Fruit fly (Drosophila melanogaster) whole organism, embryonic: ENCODE data around the gene CG12995.

Experiments
- ATbp ChIP-seq: fragments of 200-800 bp; sonication (Bioruptor generic); optimal IDR thresholded peaks from 2 replicates; lab custom pipeline; 2017; ENCODE audit warnings: missing biosample characterization, mild to moderate bottlenecking, missing genetic modification characterization, missing genetic modification reagents
- B-H1 ChIP-seq: fragments of 200-800 bp; sonication (Bioruptor generic); IDR thresholded peaks from 3 replicates; pipeline ENCODE4 v1.3.6; 2022; ENCODE audit warnings: missing biosample characterization, missing genetic modification characterization
- CG10209 ChIP-seq: fragments of 200-800 bp; sonication (Bioruptor generic); optimal IDR thresholded peaks from 3 replicates; lab custom pipeline; 2017; ENCODE audit warnings: missing biosample characterization, mild to moderate bottlenecking, missing genetic modification characterization, missing genetic modification reagents
- CG12769 ChIP-seq: fragments of 200-800 bp; sonication (Bioruptor generic); optimal IDR thresholded peaks from 2 replicates; lab custom pipeline; 2019; ENCODE audit warnings: missing biosample characterization, mild to moderate bottlenecking, missing genetic modification characterization, moderate library complexity
- CG13894 ChIP-seq: fragments of 200-800 bp; sonication (Bioruptor generic); optimal IDR thresholded peaks from 3 replicates; lab custom pipeline; 2018; ENCODE audit warnings: missing biosample characterization, mild to moderate bottlenecking, missing genetic modification characterization, moderate library complexity
- CG14014 ChIP-seq: fragments of 200-800 bp; sonication (Bioruptor generic); IDR thresholded peaks from 2 replicates; pipeline ENCODE4 v1.3.6; 2022; ENCODE audit warnings: missing biosample characterization, missing genetic modification characterization
- CG14050 ChIP-seq: fragments of 200-800 bp; sonication (Bioruptor generic); IDR thresholded peaks from 3 replicates; pipeline ENCODE4 v1.3.6; 2022; ENCODE audit warnings: missing biosample characterization, missing genetic modification characterization
- CG15073 ChIP-seq: fragments of 200-800 bp; sonication (Bioruptor generic); optimal IDR thresholded peaks from 2 replicates; lab custom pipeline; 2016; ENCODE audit warnings: missing biosample characterization, missing genetic modification characterization
- CG1529 ChIP-seq: fragments of 200-800 bp; sonication (Bioruptor generic); optimal IDR thresholded peaks from 3 replicates; lab custom pipeline; 2018; ENCODE audit warnings: missing biosample characterization, missing genetic modification characterization
- CG15514 ChIP-seq: fragments of 200-800 bp; sonication (Bioruptor generic); optimal IDR thresholded peaks from 3 replicates; lab custom pipeline; 2017; ENCODE audit warnings: missing biosample characterization, missing genetic modification characterization, mild to moderate bottlenecking, moderate library complexity, missing genetic modification reagents
- CG2199 ChIP-seq: fragments of 200-800 bp; sonication (Bioruptor generic); IDR thresholded peaks from 3 replicates; pipeline ENCODE4 v1.3.6; 2022; ENCODE audit warnings: missing biosample characterization, missing genetic modification characterization
- CG31365 ChIP-seq: fragments of 200-800 bp; sonication (Bioruptor generic); optimal IDR thresholded peaks from 2 replicates; lab custom pipeline; 2018; ENCODE audit warnings: missing biosample characterization, mild to moderate bottlenecking, missing genetic modification characterization
- CG3995 ChIP-seq: fragments of 200-800 bp; sonication (Bioruptor generic); optimal IDR thresholded peaks from 3 replicates; lab custom pipeline; 2016; ENCODE audit warnings: missing biosample characterization, missing genetic modification characterization
- CG4282 ChIP-seq: fragments of 200-800 bp; sonication (Bioruptor generic); optimal IDR thresholded peaks from 2 replicates; lab custom pipeline; 2016; ENCODE audit warnings: missing biosample characterization, missing genetic modification characterization
- CG4328 ChIP-seq: fragments of 200-800 bp; sonication (Bioruptor generic); optimal IDR thresholded peaks from 3 replicates; lab custom pipeline; 2017; ENCODE audit warnings: missing biosample characterization, missing genetic modification reagents, missing genetic modification characterization
- CG4404 ChIP-seq: fragments of 200-800 bp; sonication (Bioruptor generic); IDR thresholded peaks from 2 replicates; pipeline ENCODE4 v1.3.6; 2022; ENCODE audit warnings: missing biosample characterization, missing genetic modification characterization
- CG4424 ChIP-seq: fragments of 200-800 bp; sonication (Bioruptor generic); optimal IDR thresholded peaks from 3 replicates; lab custom pipeline; 2016; ENCODE audit warnings: missing biosample characterization, missing genetic modification characterization
- CG6254 ChIP-seq: fragments of 200-800 bp; sonication (Bioruptor generic); optimal IDR thresholded peaks from 3 replicates; lab custom pipeline; 2017; ENCODE audit warnings: mild to moderate bottlenecking, missing biosample characterization, missing genetic modification reagents, missing genetic modification characterization
- CG7271 ChIP-seq: fragments of 200-800 bp; sonication (Bioruptor generic); optimal IDR thresholded peaks from 2 replicates; lab custom pipeline; 2018; ENCODE audit warnings: missing biosample characterization, mild to moderate bottlenecking, missing genetic modification characterization, moderate library complexity
- CG7372 ChIP-seq: fragments of 200-800 bp; sonication (Bioruptor generic); IDR thresholded peaks from 2 replicates; pipeline ENCODE4 v1.3.6; 2022; ENCODE audit warnings: missing biosample characterization, missing genetic modification characterization
- CG7987 ChIP-seq: fragments of 200-800 bp; sonication (Bioruptor generic); optimal IDR thresholded peaks from 2 replicates; lab custom pipeline; 2018; ENCODE audit warnings: missing biosample characterization, mild to moderate bottlenecking, missing genetic modification characterization, moderate library complexity
- CG8290 ChIP-seq, 3 experiments: fragments of 200-800 bp; sonication (Bioruptor generic); optimal IDR thresholded peaks; 2 replicates each; lab custom pipeline; 2016 to 2019; ENCODE audit warnings: missing biosample characterization in 3 of 3, missing genetic modification characterization in 3 of 3, mild to moderate bottlenecking in 2 of 3, moderate library complexity in 1 of 3
- CG9797 ChIP-seq: fragments of 200-800 bp; sonication (Bioruptor generic); optimal IDR thresholded peaks from 3 replicates; lab custom pipeline; 2018; ENCODE audit warnings: missing biosample characterization, mild to moderate bottlenecking, missing genetic modification characterization
- CG9817 ChIP-seq: fragments of 200-800 bp; sonication (Bioruptor generic); optimal IDR thresholded peaks from 2 replicates; lab custom pipeline; 2018; ENCODE audit warnings: missing biosample characterization, mild to moderate bottlenecking, missing genetic modification characterization, moderate library complexity
- Ets97D ChIP-seq: fragments of 200-800 bp; sonication (Bioruptor generic); optimal IDR thresholded peaks from 3 replicates; lab custom pipeline; 2016; ENCODE audit warnings: missing biosample characterization, missing genetic modification characterization
- NFAT ChIP-seq: fragments of 200-800 bp; sonication (Bioruptor generic); IDR thresholded peaks from 2 replicates; pipeline ENCODE4 v1.3.6; 2022; ENCODE audit warnings: missing biosample characterization, missing genetic modification characterization
- NK7.1 ChIP-seq: fragments of 200-800 bp; sonication (Bioruptor generic); optimal IDR thresholded peaks from 3 replicates; lab custom pipeline; 2016; ENCODE audit warnings: missing biosample characterization, missing genetic modification characterization
- Poxn ChIP-seq: fragments of 200-800 bp; sonication (Bioruptor generic); IDR thresholded peaks from 2 replicates; pipeline ENCODE4 v1.3.6; 2022; ENCODE audit warnings: missing biosample characterization, missing genetic modification characterization
- Tbp ChIP-seq: fragments of >200 bp; optimal IDR thresholded peaks from 2 replicates; lab custom pipeline; 2018; ENCODE audit warnings: missing biosample characterization, missing genetic modification characterization
- al ChIP-seq: fragments of 200-800 bp; sonication (Bioruptor generic); IDR thresholded peaks from 2 replicates; pipeline ENCODE4 v1.3.6; 2022; ENCODE audit warnings: missing biosample characterization, missing genetic modification characterization
- ato ChIP-seq: fragments of 200-800 bp; sonication (Bioruptor generic); IDR thresholded peaks from 2 replicates; pipeline ENCODE4 v1.3.6; 2022; ENCODE audit warnings: missing biosample characterization, missing genetic modification characterization; ENCODE audit not compliant: partially characterized antibody
- bowl ChIP-seq: fragments of 200-800 bp; sonication (Bioruptor generic); IDR thresholded peaks from 2 replicates; pipeline ENCODE4 v1.3.6; 2022; ENCODE audit warnings: missing biosample characterization, missing genetic modification characterization
- cg ChIP-seq: fragments of 200-800 bp; sonication (Bioruptor generic); optimal IDR thresholded peaks from 3 replicates; lab custom pipeline; 2019; ENCODE audit warnings: missing biosample characterization, mild to moderate bottlenecking, missing genetic modification characterization, moderate library complexity
- croc ChIP-seq: fragments of 200-800 bp; sonication (Bioruptor generic); conservative IDR thresholded peaks from 3 replicates; pipeline ENCODE4 v1.3.6; 2022; ENCODE audit warnings: missing biosample characterization, missing genetic modification characterization
- danr ChIP-seq: fragments of 200-800 bp; sonication (Bioruptor generic); IDR thresholded peaks from 2 replicates; pipeline ENCODE4 v1.3.6; 2022; ENCODE audit warnings: missing biosample characterization, missing genetic modification characterization
- dati ChIP-seq: fragments of 200-800 bp; sonication (Bioruptor generic); IDR thresholded peaks from 2 replicates; pipeline ENCODE4 v1.3.6; 2022; ENCODE audit warnings: missing biosample characterization, missing genetic modification characterization
- dm ChIP-seq: fragments of 200-800 bp; sonication (Bioruptor generic); optimal IDR thresholded peaks from 3 replicates; lab custom pipeline; 2016; ENCODE audit warnings: missing biosample characterization, missing genetic modification characterization
- dmrt99B ChIP-seq: fragments of 200-800 bp; sonication (Bioruptor generic); optimal IDR thresholded peaks from 2 replicates; lab custom pipeline; 2018; ENCODE audit warnings: missing biosample characterization, mild to moderate bottlenecking, missing genetic modification characterization, moderate library complexity
- ems ChIP-seq: fragments of 200-800 bp; sonication (Bioruptor generic); optimal IDR thresholded peaks from 3 replicates; lab custom pipeline; 2016; ENCODE audit warnings: missing biosample characterization, missing genetic modification characterization
- gcm ChIP-seq: fragments of 200-800 bp; sonication (Bioruptor generic); optimal IDR thresholded peaks from 2 replicates; lab custom pipeline; 2019; ENCODE audit warnings: missing biosample characterization, mild to moderate bottlenecking, missing genetic modification characterization, moderate library complexity
- gfzf ChIP-seq: fragments of 200-800 bp; sonication (Bioruptor generic); optimal IDR thresholded peaks from 2 replicates; lab custom pipeline; 2016; ENCODE audit warnings: missing biosample characterization, mild to moderate bottlenecking, missing genetic modification characterization, moderate library complexity
- gro ChIP-seq: fragments of 200-800 bp; sonication (Bioruptor generic); optimal IDR thresholded peaks from 2 replicates; lab custom pipeline; 2016; ENCODE audit warnings: missing biosample characterization, missing genetic modification characterization
- kah ChIP-seq: fragments of 200-800 bp; sonication (Bioruptor generic); optimal IDR thresholded peaks from 2 replicates; lab custom pipeline; 2018; ENCODE audit warnings: missing biosample characterization, mild to moderate bottlenecking, missing genetic modification characterization
- lab ChIP-seq: fragments of 200-800 bp; sonication (Bioruptor generic); optimal IDR thresholded peaks from 3 replicates; lab custom pipeline; 2017; ENCODE audit warnings: missing biosample characterization, missing genetic modification characterization, mild to moderate bottlenecking, moderate library complexity, missing genetic modification reagents
- oc ChIP-seq: fragments of 200-800 bp; sonication (Bioruptor generic); optimal IDR thresholded peaks from 2 replicates; lab custom pipeline; 2018; ENCODE audit warnings: missing biosample characterization, mild to moderate bottlenecking, missing genetic modification characterization, moderate library complexity
- org-1 ChIP-seq: fragments of 200-800 bp; sonication (Bioruptor generic); optimal IDR thresholded peaks from 2 replicates; lab custom pipeline; 2017; ENCODE audit warnings: missing biosample characterization, missing genetic modification characterization
- row ChIP-seq: fragments of 200-800 bp; sonication (Bioruptor generic); IDR thresholded peaks from 3 replicates; pipeline ENCODE4 v1.3.6; 2022; ENCODE audit warnings: missing biosample characterization, missing genetic modification characterization
- sc ChIP-seq, 3 experiments: fragments of >200 bp in 2 of 3; fragments of 200-800 bp in 1 of 3; sonication (Bioruptor generic) in 1 of 3; optimal IDR thresholded peaks; 2 replicates in 2 of 3; 3 replicates in 1 of 3; lab custom pipeline; 2017; ENCODE audit warnings: mild to moderate bottlenecking in 1 of 3, missing biosample characterization in 1 of 3, missing genetic modification characterization in 1 of 3, missing genetic modification reagents in 1 of 3
- so ChIP-seq: fragments of 200-800 bp; sonication (Bioruptor generic); IDR thresholded peaks from 3 replicates; pipeline ENCODE4 v1.3.6; 2022; ENCODE audit warnings: missing biosample characterization, missing genetic modification characterization
- zen ChIP-seq: fragments of 200-800 bp; sonication (Bioruptor generic); optimal IDR thresholded peaks from 3 replicates; lab custom pipeline; 2018; ENCODE audit warnings: missing biosample characterization, mild to moderate bottlenecking, missing genetic modification characterization, moderate library complexity

The CG12995 gene

DNA sequence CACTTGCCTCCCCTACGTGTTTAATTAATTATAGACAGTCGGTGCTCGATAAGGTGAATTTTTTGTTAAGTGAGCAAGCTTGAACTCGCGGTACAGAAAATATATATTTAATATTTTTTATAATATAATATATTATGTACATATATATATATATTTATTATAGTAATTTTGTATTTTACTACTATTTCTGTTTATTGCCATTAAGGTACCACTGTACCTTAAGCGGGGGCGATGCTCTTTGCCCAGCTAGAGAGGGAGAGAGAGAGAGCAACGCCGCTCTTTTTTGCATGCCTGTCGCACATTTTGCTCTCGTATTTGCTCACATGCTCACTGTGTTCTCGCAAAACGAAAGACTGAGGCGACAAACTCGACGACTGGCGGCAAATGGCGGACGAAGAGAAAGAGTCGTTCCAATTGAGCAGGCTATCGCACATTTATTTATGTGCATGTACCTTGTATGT lies 39.3 kb downstream of the CG12995 start (continued):
- no peak for TF ChIP-seq CG3995 (GFP tag; lab: Kevin White, UChicago)
- TF ChIP-seq CG7271, result no peak
- no peak for TF ChIP-seq CG2199 (GFP tag; lab: Robert Waterston, UW)
- no peak for TF ChIP-seq CG6254 (GFP tag; lab: Kevin White, UChicago)
- no peak for TF ChIP-seq CG12769 (tag; lab: Kevin White, UChicago)
- TF ChIP-seq lab (GFP tag; lab: Kevin White, UChicago), result peak; percentile 76
- TF ChIP-seq CG4424, result no peak
- TF ChIP-seq bowl, result no peak
- no peak for TF ChIP-seq ATbp
- TF ChIP-seq ems (GFP tag; lab: Kevin White, UChicago), result no peak
- no peak for TF ChIP-seq CG15073 (GFP tag; lab: Kevin White, UChicago)
- TF ChIP-seq NFAT (GFP tag; lab: Robert Waterston, UW), result no peak
- no peak for TF ChIP-seq CG31365 (tag; lab: Kevin White, UChicago)
- TF ChIP-seq oc (tag; lab: Kevin White, UChicago), result no peak
- TF ChIP-seq al (GFP tag; lab: Robert Waterston, UW), result peak; percentile 41; the same call in 1 of the 2 replicates
- no peak for TF ChIP-seq gcm (GFP tag; lab: Kevin White, UChicago)
- no peak for TF ChIP-seq cg (GFP tag; lab: Kevin White, UChicago)
- TF ChIP-seq dmrt99B (tag; lab: Kevin White, UChicago), result peak; percentile 50
- no peak for TF ChIP-seq sc (optimal IDR thresholded peaks at IDR 0.05; lab: Kevin White, UChicago)
- TF ChIP-seq sc (GFP tag; optimal IDR thresholded peaks at IDR 0.05; lab: Kevin White, UChicago), result no peak
- no peak for TF ChIP-seq Tbp (GFP tag; lab: Kevin White, UChicago)
- no peak for TF ChIP-seq croc (GFP tag; lab: Robert Waterston, UW)
- TF ChIP-seq CG7372, result peak; percentile 69
- no peak for TF ChIP-seq CG1529 (GFP tag; lab: Kevin White, UChicago)
- no peak for TF ChIP-seq CG4404
- peak; percentile 44 for TF ChIP-seq CG15514 (GFP tag; lab: Kevin White, UChicago)
- no peak for TF ChIP-seq CG14050 (GFP tag; lab: Robert Waterston, UW)
- TF ChIP-seq CG4328, result no peak
- no peak for TF ChIP-seq CG8290 (GFP tag; optimal IDR thresholded peaks at IDR 0.05; lab: Kevin White, UChicago)
- TF ChIP-seq CG8290 (tag; optimal IDR thresholded peaks at IDR 0.05; lab: Kevin White, UChicago), result no peak
- no peak for TF ChIP-seq org-1
- TF ChIP-seq NK7.1 (GFP tag; lab: Kevin White, UChicago), result no peak
- TF ChIP-seq CG10209 (GFP tag; lab: Kevin White, UChicago), result peak; percentile 39
- TF ChIP-seq dati, result no peak
- peak; percentile 60 for TF ChIP-seq CG9817 (tag; lab: Kevin White, UChicago)
- TF ChIP-seq row (GFP tag; lab: Robert Waterston, UW), result peak; percentile 72
- TF ChIP-seq CG13894, result peak; percentile 40
- TF ChIP-seq B-H1 (GFP tag; lab: Robert Waterston, UW), result peak; percentile 17; the same call in 1 of the 3 replicates
- 0 out of 2 replicates have a peak, but pooled peaks have one; percentile 25 for TF ChIP-seq Poxn (GFP tag; lab: Robert Waterston, UW)
- no peak for TF ChIP-seq danr (GFP tag; lab: Robert Waterston, UW)
- no peak for TF ChIP-seq gfzf (GFP tag; lab: Kevin White, UChicago)
- no peak for TF ChIP-seq CG9797 (GFP tag; lab: Kevin White, UChicago)
- peak; percentile 63; the same call in 1 of the 2 replicates for TF ChIP-seq CG14014
- TF ChIP-seq gro (GFP tag; lab: Kevin White, UChicago), result no peak
- no peak for TF ChIP-seq dm (GFP tag; lab: Kevin White, UChicago)
- 0 out of 3 replicates have a peak, but pooled peaks have one; percentile 56 for TF ChIP-seq so (GFP tag; lab: Robert Waterston, UW)
- TF ChIP-seq ato (GFP tag; lab: Robert Waterston, UW), result no peak
- no peak for TF ChIP-seq kah
- no peak for TF ChIP-seq CG4282 (GFP tag; lab: Kevin White, UChicago)
- no peak for TF ChIP-seq Ets97D
- TF ChIP-seq CG7987 (GFP tag; lab: Kevin White, UChicago), result no peak
- peak; percentile 22 for TF ChIP-seq zen (tag; lab: Kevin White, UChicago)
